Worm (Caenorhabditis elegans) whole organism, L3 larva: ENCODE measurements around the gene nspc-5.

Experiments
- ZK546.5 ChIP-seq: sonication (generic microtip); optimal IDR thresholded peaks from 2 replicates; lab custom pipeline; 2017; ENCODE audit warnings: missing biosample characterization, missing genetic modification characterization
- aly-2 ChIP-seq: fragments of 150-350 bp; optimal IDR thresholded peaks from 2 replicates; lab custom pipeline; 2014; ENCODE audit warnings: missing biosample characterization, missing genetic modification characterization
- ama-1 ChIP-seq: fragments of 150-350 bp; optimal IDR thresholded peaks from 2 replicates; lab custom pipeline; 2018
- ceh-16 ChIP-seq: sonication (generic microtip); optimal IDR thresholded peaks from 2 replicates; lab custom pipeline; 2017; ENCODE audit warnings: missing biosample characterization, missing genetic modification characterization
- ceh-28 ChIP-seq: fragments of 150-350 bp; optimal IDR thresholded peaks from 2 replicates; lab custom pipeline; 2014; ENCODE audit warnings: missing biosample characterization, missing genetic modification reagents, missing genetic modification characterization
- ceh-82 ChIP-seq: fragments of 150-350 bp; optimal IDR thresholded peaks from 2 replicates; lab custom pipeline; 2014; ENCODE audit warnings: missing biosample characterization, missing genetic modification characterization
- ceh-9 ChIP-seq: sonication (generic microtip); optimal IDR thresholded peaks from 2 replicates; lab custom pipeline; 2018; ENCODE audit warnings: missing biosample characterization, missing genetic modification characterization
- daf-12 ChIP-seq: fragments of 150-350 bp; optimal IDR thresholded peaks from 2 replicates; lab custom pipeline; 2014; ENCODE audit warnings: missing biosample characterization, missing genetic modification reagents, missing genetic modification characterization
- egl-27 ChIP-seq: sonication (generic microtip); optimal IDR thresholded peaks from 4 replicates; lab custom pipeline; 2017; ENCODE audit warnings: missing biosample characterization, missing genetic modification reagents, missing genetic modification characterization
- egl-5 ChIP-seq: fragments of 150-350 bp; optimal IDR thresholded peaks from 2 replicates; lab custom pipeline; 2017; ENCODE audit warnings: missing biosample characterization, missing genetic modification reagents, missing genetic modification characterization, inconsistent platforms
- elt-1 ChIP-seq: fragments of 150-350 bp; optimal IDR thresholded peaks from 2 replicates; lab custom pipeline; 2014; ENCODE audit warnings: missing biosample characterization, missing genetic modification characterization
- elt-2 ChIP-seq: sonication (generic microtip); optimal IDR thresholded peaks from 2 replicates; lab custom pipeline; 2016; ENCODE audit warnings: missing genetic modification reagents, mild to moderate bottlenecking, missing genetic modification characterization, missing compliant biosample characterization
- elt-3 ChIP-seq, 3 experiments: fragments of 150-350 bp in 1 of 3; sonication (generic microtip) in 2 of 3; optimal IDR thresholded peaks; 2 replicates in 2 of 3; 4 replicates in 1 of 3; lab custom pipeline; 2014 to 2017; ENCODE audit warnings: missing biosample characterization in 3 of 3, missing genetic modification characterization in 3 of 3
- eor-1 ChIP-seq, 2 experiments: fragments of 150-350 bp; optimal IDR thresholded peaks; 2 replicates each; lab custom pipeline; 2014 to 2018; ENCODE audit warnings: missing biosample characterization in 2 of 2, missing genetic modification characterization in 2 of 2
- fkh-10 ChIP-seq: sonication (generic microtip); optimal IDR thresholded peaks from 2 replicates; lab custom pipeline; 2017; ENCODE audit warnings: missing biosample characterization, missing genetic modification reagents, missing genetic modification characterization
- fkh-2 ChIP-seq: fragments of 150-350 bp; optimal IDR thresholded peaks from 2 replicates; lab custom pipeline; 2014; ENCODE audit warnings: missing biosample characterization, missing genetic modification reagents, missing genetic modification characterization
- hmg-11 ChIP-seq: sonication (generic microtip); optimal IDR thresholded peaks from 2 replicates; lab custom pipeline; 2016; ENCODE audit warnings: missing genetic modification characterization, missing compliant biosample characterization
- jun-1 ChIP-seq: fragments of 150-350 bp; optimal IDR thresholded peaks from 2 replicates; lab custom pipeline; 2014; ENCODE audit warnings: missing biosample characterization, missing genetic modification reagents, missing genetic modification characterization
- lin-15B ChIP-seq: fragments of 150-350 bp; optimal IDR thresholded peaks from 2 replicates; lab custom pipeline; 2014; ENCODE audit warnings: missing biosample characterization, missing genetic modification characterization
- lin-39 ChIP-seq: fragments of 150-350 bp; optimal IDR thresholded peaks from 2 replicates; lab custom pipeline; 2018; ENCODE audit warnings: missing biosample characterization, missing genetic modification reagents, missing genetic modification characterization
- lsy-12 ChIP-seq: sonication (generic microtip); optimal IDR thresholded peaks from 2 replicates; lab custom pipeline; 2016; ENCODE audit warnings: mild to moderate bottlenecking, missing genetic modification characterization, missing compliant biosample characterization
- mdl-1 ChIP-seq: fragments of 150-350 bp; optimal IDR thresholded peaks from 2 replicates; lab custom pipeline; 2014; ENCODE audit warnings: missing biosample characterization, missing genetic modification characterization
- mml-1 ChIP-seq: fragments of 150-350 bp; sonication (generic microtip); optimal IDR thresholded peaks from 3 replicates; lab custom pipeline; 2014; ENCODE audit warnings: missing biosample characterization, missing genetic modification characterization
- nfya-1 ChIP-seq: sonication (generic microtip); optimal IDR thresholded peaks from 2 replicates; lab custom pipeline; 2017; ENCODE audit warnings: missing genetic modification characterization, mild to moderate bottlenecking, missing compliant biosample characterization, antibody characterized with exemption, moderate library complexity; ENCODE audit not compliant: insufficient read depth
- nhr-11 ChIP-seq: fragments of 150-350 bp; optimal IDR thresholded peaks from 2 replicates; lab custom pipeline; 2014; ENCODE audit warnings: missing biosample characterization, missing genetic modification characterization
- nhr-23 ChIP-seq: fragments of 150-350 bp; optimal IDR thresholded peaks from 2 replicates; lab custom pipeline; 2014; ENCODE audit warnings: missing biosample characterization, missing genetic modification reagents, missing genetic modification characterization
- nhr-237 ChIP-seq: fragments of 150-350 bp; optimal IDR thresholded peaks from 2 replicates; lab custom pipeline; 2014; ENCODE audit warnings: missing biosample characterization, missing genetic modification characterization
- nhr-25 ChIP-seq: sonication (generic microtip); optimal IDR thresholded peaks from 2 replicates; lab custom pipeline; 2017; ENCODE audit warnings: missing biosample characterization, missing genetic modification characterization
- nhr-28 ChIP-seq: fragments of 150-350 bp; optimal IDR thresholded peaks from 2 replicates; lab custom pipeline; 2014; ENCODE audit warnings: missing biosample characterization, missing genetic modification characterization
- nhr-43 ChIP-seq: sonication (generic microtip); optimal IDR thresholded peaks from 2 replicates; lab custom pipeline; 2016; ENCODE audit warnings: mild to moderate bottlenecking, missing genetic modification characterization, missing compliant biosample characterization; ENCODE audit not compliant: poor library complexity, severe bottlenecking
- nhr-67 ChIP-seq: fragments of 150-350 bp; optimal IDR thresholded peaks from 2 replicates; lab custom pipeline; 2014; ENCODE audit warnings: missing biosample characterization, missing genetic modification characterization
- nhr-77 ChIP-seq: fragments of 150-350 bp; optimal IDR thresholded peaks from 2 replicates; lab custom pipeline; 2014; ENCODE audit warnings: missing biosample characterization, missing genetic modification characterization
- pha-4 ChIP-seq: fragments of 150-350 bp; optimal IDR thresholded peaks from 2 replicates; lab custom pipeline; 2014; ENCODE audit warnings: missing biosample characterization, missing genetic modification reagents, missing genetic modification characterization
- pqm-1 ChIP-seq: fragments of 150-350 bp; optimal IDR thresholded peaks from 2 replicates; lab custom pipeline; 2017; ENCODE audit warnings: missing biosample characterization, missing genetic modification characterization, inconsistent platforms
- sea-2 ChIP-seq: fragments of 150-350 bp; sonication (generic microtip); optimal IDR thresholded peaks from 4 replicates; lab custom pipeline; 2014; ENCODE audit warnings: missing biosample characterization, missing genetic modification reagents, missing genetic modification characterization
- skn-1 ChIP-seq: fragments of 150-350 bp; optimal IDR thresholded peaks from 2 replicates; lab custom pipeline; 2014; ENCODE audit warnings: missing biosample characterization, missing genetic modification characterization
- snpc-4 ChIP-seq: fragments of 150-350 bp; optimal IDR thresholded peaks from 2 replicates; lab custom pipeline; 2014; ENCODE audit warnings: missing biosample characterization, missing genetic modification characterization
- tbx-2 ChIP-seq: sonication (generic microtip); optimal IDR thresholded peaks from 2 replicates; lab custom pipeline; 2016; ENCODE audit warnings: mild to moderate bottlenecking, missing genetic modification characterization, missing compliant biosample characterization
- unc-39 ChIP-seq: sonication (generic microtip); optimal IDR thresholded peaks from 4 replicates; lab custom pipeline; 2017; ENCODE audit warnings: missing biosample characterization, missing genetic modification characterization
- unc-62 ChIP-seq: fragments of 150-350 bp; sonication (generic microtip); optimal IDR thresholded peaks from 4 replicates; lab custom pipeline; 2014; ENCODE audit warnings: missing biosample characterization, missing genetic modification reagents, missing genetic modification characterization
- zag-1 ChIP-seq: fragments of 150-350 bp; optimal IDR thresholded peaks from 2 replicates; lab custom pipeline; 2014; ENCODE audit warnings: missing biosample characterization, missing genetic modification characterization
- ztf-11 ChIP-seq: fragments of 150-350 bp; optimal IDR thresholded peaks from 2 replicates; lab custom pipeline; 2014; ENCODE audit warnings: missing biosample characterization, missing genetic modification characterization
- ztf-4 ChIP-seq: fragments of 150-350 bp; optimal IDR thresholded peaks from 2 replicates; lab custom pipeline; 2014; ENCODE audit warnings: missing biosample characterization, missing genetic modification characterization

nspc-5 gene

ce11 chrX:8551687-8552327 lies 13.3 kb downstream of the nspc-5 start, which contains the start of gene dhhc-14:
Gene dhhc-14 (plus strand): TSS chrX:8552277.
- no peak for TF ChIP-seq pqm-1 (tag; lab: Kevin White, UChicago)
- TF ChIP-seq nfya-1, result peak; percentile 71
- peak; percentile 45 for TF ChIP-seq pha-4 (tag; lab: Kevin White, UChicago)
- TF ChIP-seq egl-5 (tag; lab: Kevin White, UChicago), result no peak
- no peak for TF ChIP-seq tbx-2 (tag; lab: Kevin White, UChicago)
- TF ChIP-seq ceh-28 (tag; lab: Kevin White, UChicago), result no peak
- TF ChIP-seq lin-15B (tag; lab: Kevin White, UChicago), result peak; percentile 76
- TF ChIP-seq ceh-16 (tag; lab: Kevin White, UChicago), result no peak
- no peak for TF ChIP-seq fkh-2 (tag; lab: Kevin White, UChicago)
- TF ChIP-seq elt-1, result no peak
- no peak for TF ChIP-seq daf-12 (tag; lab: Kevin White, UChicago)
- peak; percentile 23 for TF ChIP-seq skn-1
- no peak for TF ChIP-seq nhr-11 (tag; lab: Kevin White, UChicago)
- peak; percentile 13 for TF ChIP-seq mdl-1 (tag; lab: Kevin White, UChicago)
- peak; percentile 3 for TF ChIP-seq nhr-23 (tag; lab: Kevin White, UChicago)
- no peak for TF ChIP-seq unc-62
- TF ChIP-seq egl-27 (tag; lab: Kevin White, UChicago), result no peak
- TF ChIP-seq elt-2 (tag; lab: Kevin White, UChicago), result no peak
- TF ChIP-seq hmg-11 (tag; lab: Kevin White, UChicago), result peak; percentile 57
- no peak for TF ChIP-seq nhr-28
- TF ChIP-seq lin-39 (tag; lab: Kevin White, UChicago), result peak; percentile 80

ce11 chrX:8554029-8554428 lies 15.5 kb downstream of the nspc-5 start:
- TF ChIP-seq nhr-67 (tag; lab: Kevin White, UChicago) (no peak), lin-39 (tag; lab: Kevin White, UChicago) (no peak), elt-1 (peak; percentile 83), tbx-2 (tag; lab: Kevin White, UChicago) (no peak), fkh-2 (tag; lab: Kevin White, UChicago) (no peak), nhr-25 (tag; lab: Kevin White, UChicago) (peak; percentile 52), eor-1 (tag; optimal IDR thresholded peaks at IDR 0.05; lab: Kevin White, UChicago) (no peak), skn-1 (no peak)
- TF ChIP-seq, all 47 proteins: peak for 2

- TF ChIP-seq skn-1 (no peak), ztf-4 (tag; lab: Kevin White, UChicago) (no peak), fkh-10 (GFP tag; lab: Kevin White, UChicago) (no peak), nhr-43 (tag; lab: Kevin White, UChicago) (no peak), nfya-1 (peak; percentile 64), nhr-77 (tag; lab: Kevin White, UChicago) (no peak), aly-2 (tag; lab: Kevin White, UChicago) (no peak), lin-15B (tag; lab: Kevin White, UChicago) (no peak), elt-1 (no peak), zag-1 (tag; lab: Kevin White, UChicago) (no peak), ztf-11 (tag; lab: Kevin White, UChicago) (no peak), nhr-237 (tag; lab: Kevin White, UChicago) (no peak), pqm-1 (tag; lab: Kevin White, UChicago) (no peak), sea-2 (GFP tag; lab: Kevin White, UChicago) (peak; percentile 12), jun-1 (no peak), elt-3 (tag; optimal IDR thresholded peaks at IDR 0.05; lab: Kevin White, UChicago) (no peak), elt-2 (tag; lab: Kevin White, UChicago) (no peak), lin-39 (tag; lab: Kevin White, UChicago) (peak; percentile 68), unc-39 (tag; lab: Kevin White, UChicago) (no peak), egl-27 (tag; lab: Kevin White, UChicago) (no peak), ceh-9 (tag; lab: Kevin White, UChicago) (no peak), nhr-25 (tag; lab: Kevin White, UChicago) (peak; percentile 26), pha-4 (tag; lab: Kevin White, UChicago) (peak; percentile 1), ama-1 (lab: Kevin White, UChicago) (no peak), ZK546.5 (tag; lab: Kevin White, UChicago) (no peak), nhr-28 (no peak), ceh-16 (tag; lab: Kevin White, UChicago) (no peak), hmg-11 (tag; lab: Kevin White, UChicago) (no peak), mdl-1 (tag; lab: Kevin White, UChicago) (no peak), lsy-12 (no peak), tbx-2 (tag; lab: Kevin White, UChicago) (no peak), ceh-82 (tag; lab: Kevin White, UChicago) (no peak), ceh-28 (tag; lab: Kevin White, UChicago) (no peak), snpc-4 (tag; lab: Kevin White, UChicago) (no peak), mml-1 (tag; lab: Kevin White, UChicago) (no peak), daf-12 (tag; lab: Kevin White, UChicago) (no peak), nhr-23 (tag; lab: Kevin White, UChicago) (no peak)
Measured at ce11 chrX:8556614-8557196, 18.2 kb downstream of the nspc-5 start, which contains the start of gene utx-1. Gene utx-1 (plus strand): TSS chrX:8557146.
